Worm (Caenorhabditis elegans) whole organism, young adult: ENCODE data around the gene odr-3.

Experiments used
- B0035.1 ChIP-seq: sonication (generic microtip); optimal IDR thresholded peaks from 2 replicates; lab custom pipeline; 2016; ENCODE audit warnings: missing genetic modification characterization, mild to moderate bottlenecking, missing compliant biosample characterization, missing genotype, missing genetic modification reagents
- B0336.3 ChIP-seq: fragments of 200-800 bp; sonication (Bioruptor generic); IDR thresholded peaks from 2 replicates; pipeline ENCODE4 v1.3.6; 2022; ENCODE audit warnings: missing genetic modification characterization, missing compliant biosample characterization
- C17E4.6 ChIP-seq: fragments of 200-800 bp; sonication (Bioruptor generic); IDR thresholded peaks from 2 replicates; pipeline ENCODE4 v1.3.6; 2022; ENCODE audit warnings: missing genetic modification reagents, missing genetic modification characterization, missing compliant biosample characterization
- F22D6.2 ChIP-seq: sonication (generic microtip); optimal IDR thresholded peaks from 2 replicates; lab custom pipeline; 2016; ENCODE audit warnings: mild to moderate bottlenecking, missing genetic modification characterization, missing compliant biosample characterization
- Y53F4B.3 ChIP-seq: fragments of 200-800 bp; sonication (Bioruptor generic); IDR thresholded peaks from 2 replicates; pipeline ENCODE4 v1.3.6; 2022; ENCODE audit warnings: missing genetic modification reagents, missing genetic modification characterization, missing compliant biosample characterization
- Y95B8A.8 ChIP-seq: fragments of 200-800 bp; sonication (Bioruptor generic); IDR thresholded peaks from 2 replicates; pipeline ENCODE4 v1.3.6; 2022; ENCODE audit warnings: missing genetic modification reagents, missing genetic modification characterization, missing compliant biosample characterization
- ama-1 ChIP-seq, 3 experiments: fragments of 150-350 bp in 1 of 3; sonication (generic microtip) in 2 of 3; optimal IDR thresholded peaks; 2 replicates each; lab custom pipeline; 2014 to 2018; ENCODE audit warnings: missing biosample characterization in 2 of 3, missing genetic modification characterization in 2 of 3, missing genetic modification reagents in 2 of 3
- attf-6 ChIP-seq: fragments of 200-800 bp; sonication (Bioruptor generic); IDR thresholded peaks from 2 replicates; pipeline ENCODE4 v1.3.6; 2022; ENCODE audit warnings: missing genetic modification reagents, missing genetic modification characterization, missing compliant biosample characterization
- bed-1 ChIP-seq: fragments of 200-800 bp; sonication (Bioruptor generic); IDR thresholded peaks from 2 replicates; pipeline ENCODE4 v1.3.6; 2022; ENCODE audit warnings: missing genetic modification reagents, missing genetic modification characterization, missing compliant biosample characterization
- cebp-1 ChIP-seq, 2 experiments: fragments of 200-800 bp in 1 of 2; sonication (Bioruptor generic) in 1 of 2; sonication (generic microtip) in 1 of 2; IDR thresholded peaks in 1 of 2; optimal IDR thresholded peaks in 1 of 2; 2 replicates each; pipeline versions ENCODE4 v1.3.6 to Lab custom; 2017 to 2022; ENCODE audit warnings: missing compliant biosample characterization in 2 of 2, missing genetic modification characterization in 2 of 2, mild to moderate bottlenecking in 1 of 2, missing genetic modification reagents in 1 of 2, moderate library complexity in 1 of 2
- ceh-79 ChIP-seq: sonication (generic microtip); optimal IDR thresholded peaks from 2 replicates; lab custom pipeline; 2017; ENCODE audit warnings: mild to moderate bottlenecking, missing genetic modification characterization, missing compliant biosample characterization
- ceh-91 ChIP-seq: fragments of 200-800 bp; sonication (Bioruptor generic); IDR thresholded peaks from 2 replicates; pipeline ENCODE4 v1.3.6; 2022; ENCODE audit warnings: missing genetic modification reagents, missing genetic modification characterization, missing compliant biosample characterization
- chd-7 ChIP-seq: sonication (generic microtip); optimal IDR thresholded peaks from 2 replicates; lab custom pipeline; 2016; ENCODE audit warnings: mild to moderate bottlenecking, missing genetic modification characterization, moderate library complexity, missing compliant biosample characterization
- dox-1 ChIP-seq: fragments of 200-800 bp; sonication (Bioruptor generic); IDR thresholded peaks from 2 replicates; pipeline ENCODE4 v1.3.6; 2022; ENCODE audit warnings: missing genetic modification reagents, missing genetic modification characterization, missing compliant biosample characterization
- egl-18 ChIP-seq: fragments of 200-800 bp; sonication (Bioruptor generic); IDR thresholded peaks from 2 replicates; pipeline ENCODE4 v1.3.6; 2022; ENCODE audit warnings: missing genetic modification reagents, missing genetic modification characterization, missing compliant biosample characterization
- let-526 ChIP-seq: fragments of 200-800 bp; sonication (Bioruptor generic); IDR thresholded peaks from 2 replicates; pipeline ENCODE4 v1.3.6; 2022; ENCODE audit warnings: missing genetic modification reagents, missing genetic modification characterization, missing compliant biosample characterization
- lin-54 ChIP-seq: fragments of 200-800 bp; sonication (Bioruptor generic); optimal IDR thresholded peaks from 2 replicates; lab custom pipeline; 2018; ENCODE audit warnings: mild to moderate bottlenecking, missing genetic modification characterization, missing compliant biosample characterization
- lir-1 ChIP-seq: fragments of 200-800 bp; sonication (Bioruptor generic); conservative IDR thresholded peaks from 2 replicates; pipeline ENCODE4 v1.3.6; 2022; ENCODE audit warnings: missing genetic modification reagents, missing genetic modification characterization, missing compliant biosample characterization
- lsl-1 ChIP-seq: fragments of 200-800 bp; sonication (Bioruptor generic); optimal IDR thresholded peaks from 2 replicates; lab custom pipeline; 2018; ENCODE audit warnings: mild to moderate bottlenecking, missing genetic modification characterization, moderate library complexity, missing compliant biosample characterization
- madf-10 ChIP-seq: sonication (generic microtip); optimal IDR thresholded peaks from 2 replicates; lab custom pipeline; 2016; ENCODE audit warnings: mild to moderate bottlenecking, missing genetic modification characterization, missing compliant biosample characterization
- nfya-1 ChIP-seq: sonication (generic microtip); optimal IDR thresholded peaks from 2 replicates; lab custom pipeline; 2017; ENCODE audit warnings: antibody characterized with exemption, missing compliant biosample characterization, missing genetic modification characterization, borderline replicate concordance; ENCODE audit not compliant: insufficient read depth
- nfyb-1 ChIP-seq: fragments of 200-800 bp; sonication (Bioruptor generic); IDR thresholded peaks from 2 replicates; pipeline ENCODE4 v1.3.6; 2022; ENCODE audit warnings: missing genetic modification reagents, missing genetic modification characterization, missing compliant biosample characterization
- nhr-120 ChIP-seq: fragments of 200-800 bp; sonication (Bioruptor generic); IDR thresholded peaks from 2 replicates; pipeline ENCODE4 v1.3.6; 2022; ENCODE audit warnings: missing genetic modification characterization, missing compliant biosample characterization
- nhr-80 ChIP-seq: sonication (generic microtip); optimal IDR thresholded peaks from 2 replicates; lab custom pipeline; 2016; ENCODE audit warnings: missing genetic modification characterization, missing compliant biosample characterization
- nhr-90 ChIP-seq: sonication (generic microtip); optimal IDR thresholded peaks from 2 replicates; lab custom pipeline; 2016; ENCODE audit warnings: missing genotype, mild to moderate bottlenecking, missing genetic modification characterization, missing compliant biosample characterization
- rcor-1 ChIP-seq: fragments of 200-800 bp; sonication (Bioruptor generic); IDR thresholded peaks from 2 replicates; pipeline ENCODE4 v1.3.6; 2022; ENCODE audit warnings: missing genetic modification reagents, missing genetic modification characterization, missing compliant biosample characterization
- rpc-1 ChIP-seq, 2 experiments: fragments of 150-350 bp in 1 of 2; sonication (generic microtip) in 1 of 2; optimal IDR thresholded peaks; 2 replicates each; lab custom pipeline; 2014 to 2018; ENCODE audit warnings: missing biosample characterization in 1 of 2, missing genetic modification characterization in 1 of 2, missing genetic modification reagents in 1 of 2, missing genotype in 1 of 2
- snpc-1.1 ChIP-seq: sonication (generic microtip); optimal IDR thresholded peaks from 2 replicates; lab custom pipeline; 2017; ENCODE audit warnings: missing genetic modification characterization, mild to moderate bottlenecking, missing compliant biosample characterization, antibody characterized with exemption, moderate library complexity, missing genotype, missing genetic modification reagents; ENCODE audit not compliant: insufficient read depth
- snpc-1.3 ChIP-seq: sonication (generic microtip); optimal IDR thresholded peaks from 2 replicates; lab custom pipeline; 2017; ENCODE audit warnings: missing genetic modification characterization, mild to moderate bottlenecking, missing compliant biosample characterization, antibody characterized with exemption, moderate library complexity, missing genotype, missing genetic modification reagents; ENCODE audit not compliant: insufficient read depth
- snpc-3.4 ChIP-seq: sonication (generic microtip); optimal IDR thresholded peaks from 2 replicates; lab custom pipeline; 2017; ENCODE audit warnings: missing genetic modification characterization, mild to moderate bottlenecking, missing compliant biosample characterization, antibody characterized with exemption, moderate library complexity, missing genotype, missing genetic modification reagents
- sptf-2 ChIP-seq: fragments of 200-800 bp; sonication (Bioruptor generic); optimal IDR thresholded peaks from 2 replicates; lab custom pipeline; 2018; ENCODE audit warnings: mild to moderate bottlenecking, missing genetic modification characterization, missing compliant biosample characterization
- unc-62 ChIP-seq: fragments of 150-350 bp; optimal IDR thresholded peaks from 2 replicates; lab custom pipeline; 2014; ENCODE audit warnings: missing biosample characterization, missing genetic modification reagents, missing genetic modification characterization
- zim-3 ChIP-seq: sonication (generic microtip); optimal IDR thresholded peaks from 2 replicates; lab custom pipeline; 2017; ENCODE audit warnings: mild to moderate bottlenecking, missing genetic modification characterization, moderate library complexity, missing compliant biosample characterization
- ztf-3 ChIP-seq: fragments of 200-800 bp; sonication (Bioruptor generic); optimal IDR thresholded peaks from 2 replicates; lab custom pipeline; 2018; ENCODE audit warnings: mild to moderate bottlenecking, missing genetic modification characterization, missing compliant biosample characterization

Gene odr-3

ce11 chrV:13275959-13276358 lies 26.6 kb upstream of the odr-3 start, which contains the start of gene F32F2.4:
F32F2.4 (plus strand) TSS chrV:13276259.
- TF ChIP-seq ama-1 (optimal IDR thresholded peaks at IDR 0.05; lab: Kevin White, UChicago): no peak
- TF ChIP-seq ama-1 (GFP tag; optimal IDR thresholded peaks at IDR 0.05; lab: Kevin White, UChicago): no peak
- no peak for TF ChIP-seq C17E4.6 (GFP tag; lab: Robert Waterston, UW)
- no peak for TF ChIP-seq nfya-1
- TF ChIP-seq dox-1 (GFP tag; lab: Robert Waterston, UW): no peak
- TF ChIP-seq let-526 (GFP tag; lab: Robert Waterston, UW): no peak
- no peak for TF ChIP-seq snpc-1.1 (tag; lab: Kevin White, UChicago)
- TF ChIP-seq Y95B8A.8 (GFP tag; lab: Robert Waterston, UW): no peak
- no peak for TF ChIP-seq B0035.1 (tag; lab: Kevin White, UChicago)
- no peak for TF ChIP-seq F22D6.2 (tag; lab: Kevin White, UChicago)
- no peak for TF ChIP-seq unc-62
- TF ChIP-seq rcor-1: no peak
- no peak for TF ChIP-seq snpc-3.4
- TF ChIP-seq sptf-2 (GFP tag; lab: Kevin White, UChicago): no peak
- no peak for TF ChIP-seq snpc-1.3 (tag; lab: Kevin White, UChicago)
- no peak for TF ChIP-seq chd-7 (tag; lab: Kevin White, UChicago)
- no peak for TF ChIP-seq madf-10
- no peak for TF ChIP-seq egl-18 (GFP tag; lab: Robert Waterston, UW)
- TF ChIP-seq Y53F4B.3: no peak
- TF ChIP-seq lin-54 (GFP tag; lab: Kevin White, UChicago): no peak

ce11 chrV:13274615-13275014 lies 25.3 kb upstream of the odr-3 start:
- no peak for TF ChIP-seq ztf-3
- TF ChIP-seq nfyb-1 (GFP tag; lab: Robert Waterston, UW): 0 out of 2 replicates have a peak, but pooled peaks have one; percentile 37
- peak; percentile 56 for TF ChIP-seq nhr-80 (tag; lab: Kevin White, UChicago)
- no peak for TF ChIP-seq cebp-1 (GFP tag; IDR thresholded peaks at IDR 0.05; lab: Robert Waterston, UW)
- peak; percentile 18 for TF ChIP-seq cebp-1 (tag; optimal IDR thresholded peaks at IDR 0.05; lab: Kevin White, UChicago)

- TF ChIP-seq bed-1 (GFP tag; lab: Robert Waterston, UW): no peak
- no peak for TF ChIP-seq dox-1 (GFP tag; lab: Robert Waterston, UW)
- TF ChIP-seq ztf-3: no peak
- TF ChIP-seq egl-18 (GFP tag; lab: Robert Waterston, UW): no peak
- TF ChIP-seq nhr-90: no peak
- no peak for TF ChIP-seq lir-1 (GFP tag; lab: Robert Waterston, UW)
- no peak for TF ChIP-seq attf-6 (GFP tag; lab: Robert Waterston, UW)
- TF ChIP-seq nhr-120 (GFP tag; lab: Robert Waterston, UW): no peak
- TF ChIP-seq rpc-1 (optimal IDR thresholded peaks at IDR 0.05; lab: Kevin White, UChicago): no peak
- no peak for TF ChIP-seq rpc-1 (tag; optimal IDR thresholded peaks at IDR 0.05; lab: Kevin White, UChicago)
- TF ChIP-seq lsl-1 (GFP tag; lab: Kevin White, UChicago): no peak
- no peak for TF ChIP-seq ceh-91 (GFP tag; lab: Robert Waterston, UW)
- no peak for TF ChIP-seq zim-3
- no peak for TF ChIP-seq nhr-80 (tag; lab: Kevin White, UChicago)
- no peak for TF ChIP-seq unc-62
- TF ChIP-seq ceh-79 (tag; lab: Kevin White, UChicago): no peak
- no peak for TF ChIP-seq Y53F4B.3
- no peak for TF ChIP-seq ama-1 (optimal IDR thresholded peaks at IDR 0.05; lab: Kevin White, UChicago)
- TF ChIP-seq ama-1 (GFP tag; optimal IDR thresholded peaks at IDR 0.05; lab: Kevin White, UChicago): no peak
- no peak for TF ChIP-seq B0336.3 (GFP tag; lab: Robert Waterston, UW)
These were observed 24.0 kb upstream of the odr-3 start for ce11 chrV:13273302-13273701.
